Fruit fly (Drosophila melanogaster) whole organism: ENCODE results near the gene CG1983.

Experiments used
- psq ChIP-seq: fragments of >200 bp; optimal IDR thresholded peaks from 2 replicates; lab custom pipeline; 2017
- usp ChIP-seq: fragments of >200 bp; optimal IDR thresholded peaks from 2 replicates; lab custom pipeline; 2017; ENCODE audit warnings: missing biosample characterization, missing genetic modification characterization, mixed read lengths

DNA sequence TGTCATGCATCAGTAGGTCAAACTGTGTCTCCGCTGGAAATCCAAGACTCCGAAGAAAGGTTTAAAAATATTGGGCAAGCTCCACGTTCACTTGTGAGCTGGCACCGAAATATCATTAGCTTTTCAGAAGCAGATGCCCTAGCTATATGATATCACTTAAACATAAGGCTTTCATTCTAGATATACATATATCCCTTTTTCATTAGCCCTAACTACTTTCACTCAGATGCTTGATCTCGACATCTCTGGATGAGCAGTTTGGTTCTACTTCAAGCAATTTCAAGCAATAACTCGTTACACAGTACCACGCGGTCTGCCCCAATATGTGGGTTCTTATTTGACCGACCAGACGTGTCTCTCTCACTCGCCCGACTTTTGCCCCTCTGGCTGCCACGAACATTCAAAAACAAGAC is 14.0 kb upstream of the CG1983 start:
- TF ChIP-seq psq (lab: Kevin White, UChicago) (no peak), usp (GFP tag; lab: Kevin White, UChicago) (no peak)
